Worm (Caenorhabditis elegans) whole organism, mixed stage, embryonic: ENCODE data around the gene E04D5.5.

Source experiments
- M03D4.4 ChIP-seq: sonication (generic microtip); optimal IDR thresholded peaks from 2 replicates; lab custom pipeline; 2017; ENCODE audit warnings: mild to moderate bottlenecking, missing genetic modification characterization, missing compliant biosample characterization
- bed-3 ChIP-seq: fragments of 200-800 bp; sonication (Bioruptor generic); optimal IDR thresholded peaks from 3 replicates; lab custom pipeline; 2018; ENCODE audit warnings: mild to moderate bottlenecking, missing genetic modification characterization, moderate library complexity, missing compliant biosample characterization
- blmp-1 ChIP-seq: fragments of 150-350 bp; optimal IDR thresholded peaks from 2 replicates; lab custom pipeline; 2014; ENCODE audit warnings: missing biosample characterization, missing genetic modification characterization
- ceh-39 ChIP-seq: fragments of 150-350 bp; optimal IDR thresholded peaks from 2 replicates; lab custom pipeline; 2014; ENCODE audit warnings: missing biosample characterization, missing genetic modification characterization
- ceh-43 ChIP-seq: fragments of 200-800 bp; sonication (Bioruptor generic); optimal IDR thresholded peaks from 2 replicates; lab custom pipeline; 2018; ENCODE audit warnings: mild to moderate bottlenecking, missing genetic modification characterization, moderate library complexity, missing compliant biosample characterization
- ceh-83 ChIP-seq: fragments of 200-800 bp; sonication (Bioruptor generic); optimal IDR thresholded peaks from 2 replicates; lab custom pipeline; 2018; ENCODE audit warnings: mild to moderate bottlenecking, missing genetic modification characterization, missing compliant biosample characterization
- ces-1 ChIP-seq: fragments of 150-350 bp; optimal IDR thresholded peaks from 2 replicates; lab custom pipeline; 2014; ENCODE audit warnings: missing biosample characterization, missing genetic modification reagents, missing genetic modification characterization
- cnd-1 ChIP-seq: fragments of 200-800 bp; sonication (Bioruptor generic); optimal IDR thresholded peaks from 2 replicates; lab custom pipeline; 2018; ENCODE audit warnings: mild to moderate bottlenecking, missing genetic modification characterization, missing compliant biosample characterization
- drap-1 ChIP-seq: fragments of 200-800 bp; sonication (Bioruptor generic); optimal IDR thresholded peaks from 3 replicates; lab custom pipeline; 2018; ENCODE audit warnings: mild to moderate bottlenecking, missing genetic modification characterization, missing compliant biosample characterization
- elt-1 ChIP-seq: sonication (generic microtip); optimal IDR thresholded peaks from 2 replicates; lab custom pipeline; 2017; ENCODE audit warnings: missing genetic modification characterization, mild to moderate bottlenecking, missing compliant biosample characterization, antibody characterized with exemption, moderate library complexity, borderline replicate concordance; ENCODE audit not compliant: insufficient read depth
- flh-1 ChIP-seq: fragments of 200-800 bp; sonication (Bioruptor generic); optimal IDR thresholded peaks from 2 replicates; lab custom pipeline; 2018; ENCODE audit warnings: mild to moderate bottlenecking, missing genetic modification characterization, moderate library complexity, missing compliant biosample characterization
- ham-2 ChIP-seq: fragments of 200-800 bp; sonication (Bioruptor generic); optimal IDR thresholded peaks from 2 replicates; lab custom pipeline; 2018; ENCODE audit warnings: mild to moderate bottlenecking, missing genetic modification characterization, missing compliant biosample characterization
- hlh-1 ChIP-seq: fragments of 150-350 bp; optimal IDR thresholded peaks from 2 replicates; lab custom pipeline; 2014; ENCODE audit warnings: missing biosample characterization, missing genetic modification reagents, missing genetic modification characterization
- lin-13 ChIP-seq: fragments of 150-350 bp; optimal IDR thresholded peaks from 2 replicates; lab custom pipeline; 2014; ENCODE audit warnings: missing biosample characterization, missing genetic modification characterization
- lin-32 ChIP-seq: fragments of 200-800 bp; sonication (Bioruptor generic); optimal IDR thresholded peaks from 2 replicates; lab custom pipeline; 2018; ENCODE audit warnings: mild to moderate bottlenecking, missing genetic modification characterization, missing compliant biosample characterization
- lsy-2 ChIP-seq: fragments of 150-350 bp; optimal IDR thresholded peaks from 2 replicates; lab custom pipeline; 2014; ENCODE audit warnings: missing biosample characterization, missing genetic modification characterization
- mab-5 ChIP-seq: fragments of 150-350 bp; optimal IDR thresholded peaks from 2 replicates; lab custom pipeline; 2014; ENCODE audit warnings: missing biosample characterization, missing genetic modification characterization
- mep-1 ChIP-seq: fragments of 150-350 bp; optimal IDR thresholded peaks from 2 replicates; lab custom pipeline; 2017; ENCODE audit warnings: missing biosample characterization, missing genetic modification reagents, missing genetic modification characterization, inconsistent platforms
- mls-2 ChIP-seq: sonication (generic microtip); optimal IDR thresholded peaks from 2 replicates; lab custom pipeline; 2016; ENCODE audit warnings: mild to moderate bottlenecking, missing genetic modification characterization, moderate library complexity, missing compliant biosample characterization
- nhr-12 ChIP-seq: fragments of 150-350 bp; optimal IDR thresholded peaks from 2 replicates; lab custom pipeline; 2014; ENCODE audit warnings: missing biosample characterization, missing genetic modification characterization
- nhr-2 ChIP-seq: fragments of 150-350 bp; optimal IDR thresholded peaks from 2 replicates; lab custom pipeline; 2014; ENCODE audit warnings: missing biosample characterization, missing genetic modification characterization
- nhr-237 ChIP-seq: fragments of 150-350 bp; optimal IDR thresholded peaks from 2 replicates; lab custom pipeline; 2014; ENCODE audit warnings: missing biosample characterization, missing genetic modification characterization
- nhr-28 ChIP-seq: fragments of 150-350 bp; optimal IDR thresholded peaks from 2 replicates; lab custom pipeline; 2014; ENCODE audit warnings: missing biosample characterization, missing genetic modification characterization
- nhr-76 ChIP-seq: sonication (generic microtip); optimal IDR thresholded peaks from 2 replicates; lab custom pipeline; 2017; ENCODE audit warnings: missing biosample characterization, missing genetic modification characterization
- pha-4 ChIP-seq: fragments of 150-350 bp; optimal IDR thresholded peaks from 2 replicates; lab custom pipeline; 2018; ENCODE audit warnings: missing biosample characterization, missing genetic modification reagents, missing genetic modification characterization
- snpc-4 ChIP-seq: fragments of 150-350 bp; optimal IDR thresholded peaks from 2 replicates; lab custom pipeline; 2014; ENCODE audit warnings: missing biosample characterization, missing genetic modification characterization
- sptf-1 ChIP-seq: sonication (generic microtip); optimal IDR thresholded peaks from 2 replicates; lab custom pipeline; 2017; ENCODE audit warnings: mild to moderate bottlenecking, missing genetic modification characterization, moderate library complexity, missing compliant biosample characterization
- tbx-8 ChIP-seq: fragments of 200-800 bp; sonication (Bioruptor generic); optimal IDR thresholded peaks from 2 replicates; lab custom pipeline; 2018; ENCODE audit warnings: mild to moderate bottlenecking, missing genetic modification characterization, moderate library complexity, missing compliant biosample characterization
- unc-120 ChIP-seq: sonication (generic microtip); optimal IDR thresholded peaks from 2 replicates; lab custom pipeline; 2017; ENCODE audit warnings: missing genetic modification characterization, missing compliant biosample characterization; ENCODE audit not compliant: poor library complexity, severe bottlenecking
- unc-39 ChIP-seq: fragments of 150-350 bp; optimal IDR thresholded peaks from 2 replicates; lab custom pipeline; 2014; ENCODE audit warnings: missing biosample characterization, missing genetic modification characterization
- unc-62 ChIP-seq: fragments of 150-350 bp; optimal IDR thresholded peaks from 2 replicates; lab custom pipeline; 2014; ENCODE audit warnings: missing biosample characterization, missing genetic modification reagents, missing genetic modification characterization
- zip-8 ChIP-seq: fragments of 150-350 bp; optimal IDR thresholded peaks from 2 replicates; lab custom pipeline; 2014; ENCODE audit warnings: missing biosample characterization, missing genetic modification characterization
- ztf-11 ChIP-seq: fragments of 150-350 bp; optimal IDR thresholded peaks from 2 replicates; lab custom pipeline; 2014; ENCODE audit warnings: missing biosample characterization, missing genetic modification characterization

The E04D5.5 gene

ce11 chrII:10374776-10375175 is 36.3 kb upstream of the E04D5.5 start:
- no peak for TF ChIP-seq ceh-39 (tag; lab: Kevin White, UChicago)
- TF ChIP-seq sptf-1 (tag; lab: Kevin White, UChicago): peak; percentile 64
- TF ChIP-seq bed-3 (GFP tag; lab: Kevin White, UChicago): no peak
- TF ChIP-seq nhr-76: no peak
- TF ChIP-seq zip-8 (tag; lab: Kevin White, UChicago): no peak
- no peak for TF ChIP-seq nhr-237 (tag; lab: Kevin White, UChicago)
- TF ChIP-seq pha-4: no peak
- peak; percentile 55 for TF ChIP-seq mls-2 (tag; lab: Kevin White, UChicago)
- peak; percentile 43 for TF ChIP-seq ceh-43 (GFP tag; lab: Kevin White, UChicago)
- TF ChIP-seq, all 35 proteins: peak for 3

DNA sequence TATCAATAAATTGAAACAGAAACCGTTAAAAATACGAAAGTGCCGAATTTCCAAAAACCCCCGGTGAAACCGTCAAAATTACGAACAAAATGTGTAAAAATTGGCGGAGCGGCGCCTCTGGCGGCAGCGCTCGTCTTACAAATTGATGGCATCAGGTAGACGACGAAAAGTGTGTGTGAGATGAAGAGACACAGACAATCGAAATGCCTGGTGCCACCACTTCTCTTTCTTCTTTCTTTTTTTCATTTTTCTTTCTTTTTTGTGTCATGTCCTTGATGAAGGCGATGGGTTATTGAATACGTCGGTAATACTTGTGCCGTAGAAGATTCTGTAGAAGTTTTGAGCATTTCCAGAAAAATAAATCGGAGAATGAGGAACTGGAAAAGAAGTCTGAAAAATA is 33.2 kb upstream of the E04D5.5 start:
- no peak for TF ChIP-seq lin-32 (GFP tag; lab: Kevin White, UChicago)
- no peak for TF ChIP-seq flh-1
- TF ChIP-seq nhr-28 (tag; lab: Kevin White, UChicago): no peak
- no peak for TF ChIP-seq unc-120 (tag; lab: Kevin White, UChicago)
- no peak for TF ChIP-seq lsy-2 (tag; lab: Kevin White, UChicago)

ce11 chrII:10379546-10379945 is 31.5 kb upstream of the E04D5.5 start:
- no peak for TF ChIP-seq ztf-11
- TF ChIP-seq ceh-83 (GFP tag; lab: Kevin White, UChicago): no peak
- no peak for TF ChIP-seq unc-120 (tag; lab: Kevin White, UChicago)
- no peak for TF ChIP-seq M03D4.4
- TF ChIP-seq lin-13 (tag; lab: Kevin White, UChicago): no peak
- TF ChIP-seq mab-5 (tag; lab: Kevin White, UChicago): no peak
- TF ChIP-seq nhr-12 (tag; lab: Kevin White, UChicago): no peak
- no peak for TF ChIP-seq nhr-2
- no peak for TF ChIP-seq zip-8 (tag; lab: Kevin White, UChicago)
- no peak for TF ChIP-seq sptf-1 (tag; lab: Kevin White, UChicago)
- no peak for TF ChIP-seq tbx-8 (GFP tag; lab: Kevin White, UChicago)
- TF ChIP-seq snpc-4 (tag; lab: Kevin White, UChicago): no peak
- no peak for TF ChIP-seq lin-32 (GFP tag; lab: Kevin White, UChicago)
- TF ChIP-seq flh-1: no peak
- TF ChIP-seq mep-1 (tag; lab: Kevin White, UChicago): no peak
- TF ChIP-seq ceh-43 (GFP tag; lab: Kevin White, UChicago): no peak
- TF ChIP-seq drap-1 (GFP tag; lab: Kevin White, UChicago): no peak

- TF ChIP-seq M03D4.4: no peak
- TF ChIP-seq ceh-83 (GFP tag; lab: Kevin White, UChicago): no peak
- peak; percentile 54 for TF ChIP-seq unc-120 (tag; lab: Kevin White, UChicago)
- no peak for TF ChIP-seq flh-1
- no peak for TF ChIP-seq ceh-39 (tag; lab: Kevin White, UChicago)
- TF ChIP-seq nhr-237 (tag; lab: Kevin White, UChicago): peak; percentile 48
- TF ChIP-seq nhr-12 (tag; lab: Kevin White, UChicago): no peak
- peak; percentile 34 for TF ChIP-seq mls-2 (tag; lab: Kevin White, UChicago)
- peak; percentile 17 for TF ChIP-seq mep-1 (tag; lab: Kevin White, UChicago)
- TF ChIP-seq unc-62 (GFP tag; lab: Kevin White, UChicago): no peak
- no peak for TF ChIP-seq ces-1
Observed at ce11 chrII:10382247-10382646, 28.8 kb upstream of the E04D5.5 start.

- no peak for TF ChIP-seq blmp-1
- TF ChIP-seq lin-13 (tag; lab: Kevin White, UChicago): no peak
- TF ChIP-seq ceh-43 (GFP tag; lab: Kevin White, UChicago): no peak
- no peak for TF ChIP-seq mab-5 (tag; lab: Kevin White, UChicago)
- no peak for TF ChIP-seq unc-62 (GFP tag; lab: Kevin White, UChicago)
- no peak for TF ChIP-seq M03D4.4
- TF ChIP-seq mls-2 (tag; lab: Kevin White, UChicago): no peak
- no peak for TF ChIP-seq snpc-4 (tag; lab: Kevin White, UChicago)
- TF ChIP-seq hlh-1 (tag; lab: Kevin White, UChicago): no peak
- TF ChIP-seq unc-39: no peak
- TF ChIP-seq mep-1 (tag; lab: Kevin White, UChicago): no peak
- TF ChIP-seq unc-120 (tag; lab: Kevin White, UChicago): peak; percentile 75
- no peak for TF ChIP-seq flh-1
- no peak for TF ChIP-seq elt-1 (tag; lab: Kevin White, UChicago)
- no peak for TF ChIP-seq ham-2 (GFP tag; lab: Kevin White, UChicago)
- TF ChIP-seq nhr-237 (tag; lab: Kevin White, UChicago): peak; percentile 41
- TF ChIP-seq sptf-1 (tag; lab: Kevin White, UChicago): peak; percentile 37
- TF ChIP-seq ztf-11: no peak
- TF ChIP-seq nhr-12 (tag; lab: Kevin White, UChicago): no peak
- TF ChIP-seq pha-4: no peak
- no peak for TF ChIP-seq lsy-2 (tag; lab: Kevin White, UChicago)
- no peak for TF ChIP-seq zip-8 (tag; lab: Kevin White, UChicago)
- TF ChIP-seq nhr-76: no peak
- no peak for TF ChIP-seq cnd-1 (tag; lab: Kevin White, UChicago)
Observed at ce11 chrII:10384680-10385383, 26.3 kb upstream of the E04D5.5 start, which contains the start of gene ztf-27. ztf-27 (plus strand) TSS chrII:10385333.
